Worm (Caenorhabditis elegans): ENCODE measurements around the gene acp-3.

Gene acp-3

ce11 chrII:8481731-8482253 is 44.9 kb upstream of the acp-3 start, which contains the start of gene M05D6.5:
TSS of gene M05D6.5 (minus strand) at chrII:8482203.
- no peak for TF ChIP-seq tbx-8 (GFP tag; optimal IDR thresholded peaks at IDR 0.05)
- TF ChIP-seq mab-5 (tag; optimal IDR thresholded peaks at IDR 0.05), result no peak
- no peak for TF ChIP-seq hlh-1 (tag; optimal IDR thresholded peaks at IDR 0.05)
- no peak for TF ChIP-seq ces-1 (GFP tag; optimal IDR thresholded peaks at IDR 0.05)
- no peak for TF ChIP-seq zip-8 (tag; optimal IDR thresholded peaks at IDR 0.05)
- no peak for TF ChIP-seq lsy-2 (tag; optimal IDR thresholded peaks at IDR 0.05)
- no peak for TF ChIP-seq lin-32 (GFP tag; optimal IDR thresholded peaks at IDR 0.05)
- no peak for TF ChIP-seq unc-62 (GFP tag; optimal IDR thresholded peaks at IDR 0.05)
- TF ChIP-seq nhr-28 (tag; optimal IDR thresholded peaks at IDR 0.05), result no peak

ce11 chrII:8481033-8481708 is 44.2 kb upstream of the acp-3 start:
- peak; percentile 34 for TF ChIP-seq ceh-39 (tag; optimal IDR thresholded peaks at IDR 0.05)
- peak; percentile 70 for TF ChIP-seq unc-62 (GFP tag; optimal IDR thresholded peaks at IDR 0.05)
- TF ChIP-seq unc-120 (tag; optimal IDR thresholded peaks at IDR 0.05; ENCODE audit: poor library complexity, severe bottlenecking), result peak; percentile 62
- peak; percentile 58 for TF ChIP-seq nhr-2 (tag; optimal IDR thresholded peaks at IDR 0.05)
- peak; percentile 44 for TF ChIP-seq mab-5 (tag; optimal IDR thresholded peaks at IDR 0.05)
- no peak for TF ChIP-seq sptf-1 (tag; optimal IDR thresholded peaks at IDR 0.05)
- TF ChIP-seq nhr-28 (tag; optimal IDR thresholded peaks at IDR 0.05), result no peak
- TF ChIP-seq elt-3 (tag; optimal IDR thresholded peaks at IDR 0.05), result no peak
- no peak for TF ChIP-seq M03D4.4 (tag; optimal IDR thresholded peaks at IDR 0.05)
- TF ChIP-seq lin-32 (GFP tag; optimal IDR thresholded peaks at IDR 0.05), result no peak
- peak; percentile 84 for TF ChIP-seq hlh-1 (tag; optimal IDR thresholded peaks at IDR 0.05)
- peak; percentile 10 for TF ChIP-seq pha-4 (tag; optimal IDR thresholded peaks at IDR 0.05)

ce11 chrII:8480166-8480565 is 43.2 kb upstream of the acp-3 start, which contains the start of gene lact-4:
TSS of gene lact-4 (minus strand) at chrII:8480478.
- TF ChIP-seq nhr-28 (tag; optimal IDR thresholded peaks at IDR 0.05) (no peak), ham-2 (GFP tag; optimal IDR thresholded peaks at IDR 0.05) (no peak), ztf-11 (tag; optimal IDR thresholded peaks at IDR 0.05) (no peak), bed-3 (GFP tag; optimal IDR thresholded peaks at IDR 0.05) (no peak)

- no peak for TF ChIP-seq snpc-4 (tag; optimal IDR thresholded peaks at IDR 0.05)
Measured at ce11 chrII:8479337-8479736, 42.4 kb upstream of the acp-3 start.

ce11 chrII:8475306-8475822 is 38.4 kb upstream of the acp-3 start, which contains the start of the genes M05D6.1 and M05D6.3:
TSS of gene M05D6.1 (minus strand) at chrII:8475406.
TSS of gene M05D6.3 (plus strand) at chrII:8475772.
- TF ChIP-seq cnd-1 (tag; optimal IDR thresholded peaks at IDR 0.05) (no peak), ceh-83 (GFP tag; optimal IDR thresholded peaks at IDR 0.05) (no peak), nhr-237 (tag; optimal IDR thresholded peaks at IDR 0.05) (no peak), nhr-2 (tag; optimal IDR thresholded peaks at IDR 0.05) (no peak), nhr-76 (tag; optimal IDR thresholded peaks at IDR 0.05) (no peak), unc-39 (tag; optimal IDR thresholded peaks at IDR 0.05) (no peak), unc-120 (tag; optimal IDR thresholded peaks at IDR 0.05; ENCODE audit: poor library complexity, severe bottlenecking) (no peak), lin-13 (tag; optimal IDR thresholded peaks at IDR 0.05) (no peak), elt-3 (tag; optimal IDR thresholded peaks at IDR 0.05) (no peak), flh-1 (GFP tag; optimal IDR thresholded peaks at IDR 0.05) (no peak), lsy-2 (tag; optimal IDR thresholded peaks at IDR 0.05) (no peak), snpc-4 (tag; optimal IDR thresholded peaks at IDR 0.05) (no peak), mab-5 (tag; optimal IDR thresholded peaks at IDR 0.05) (no peak), zip-8 (tag; optimal IDR thresholded peaks at IDR 0.05) (no peak), nhr-28 (tag; optimal IDR thresholded peaks at IDR 0.05) (no peak), lin-32 (GFP tag; optimal IDR thresholded peaks at IDR 0.05) (no peak), blmp-1 (tag; optimal IDR thresholded peaks at IDR 0.05) (no peak)

- TF ChIP-seq bed-3 (GFP tag; optimal IDR thresholded peaks at IDR 0.05) (no peak), ceh-43 (GFP tag; optimal IDR thresholded peaks at IDR 0.05) (no peak), elt-3 (tag; optimal IDR thresholded peaks at IDR 0.05) (no peak), ceh-39 (tag; optimal IDR thresholded peaks at IDR 0.05) (no peak), lin-32 (GFP tag; optimal IDR thresholded peaks at IDR 0.05) (no peak), nhr-28 (tag; optimal IDR thresholded peaks at IDR 0.05) (no peak)
Measured at ce11 chrII:8472916-8473315, 36.0 kb upstream of the acp-3 start.
